Worm (Caenorhabditis elegans): ENCODE data around the gene madf-4.

DNA sequence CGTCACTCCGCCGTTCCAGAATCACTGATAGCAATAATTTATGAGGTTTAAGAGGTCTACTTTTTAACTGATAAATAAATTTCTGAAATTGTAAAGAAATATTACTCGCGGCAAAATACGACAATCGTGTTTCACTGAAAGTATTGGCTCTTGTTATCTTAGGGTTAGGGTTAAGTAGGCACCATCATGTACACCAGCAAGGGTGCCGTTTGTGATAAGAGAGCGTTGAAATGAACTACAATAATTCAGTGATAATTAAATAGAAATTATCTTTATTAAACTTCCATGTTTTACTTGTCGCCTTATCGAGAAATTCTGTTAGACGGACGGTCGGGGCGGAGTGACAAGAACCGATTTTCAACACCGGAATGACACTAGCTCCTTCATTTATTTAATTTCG, 36.6 kb downstream of the madf-4 start:
- no peak for TF ChIP-seq unc-62 (GFP tag; optimal IDR thresholded peaks at IDR 0.05)
- TF ChIP-seq snpc-4 (tag; optimal IDR thresholded peaks at IDR 0.05), result no peak

All from whole organism, L3 larva.